Fruit fly (Drosophila melanogaster) whole organism, embryonic: ENCODE measurements around the gene CG7557.
A peak's percentile ranks its signal among the peaks of the same experiment; 100 is the strongest.

Experiments
- Ada2b ChIP-seq: fragments of 200-800 bp; sonication (Bioruptor generic); IDR thresholded peaks from 2 replicates; pipeline ENCODE4 v1.3.6; 2022; ENCODE audit warnings: missing biosample characterization, missing genetic modification characterization
- CG10543 ChIP-seq: fragments of 200-800 bp; sonication (Bioruptor generic); optimal IDR thresholded peaks from 3 replicates; lab custom pipeline; 2017; ENCODE audit warnings: missing biosample characterization, mild to moderate bottlenecking, missing genetic modification characterization, moderate library complexity
- CG11093 ChIP-seq: fragments of 200-800 bp; sonication (Bioruptor generic); IDR thresholded peaks from 3 replicates; pipeline ENCODE4 v1.3.6; 2022; ENCODE audit warnings: missing biosample characterization, missing genetic modification characterization
- CG11560 ChIP-seq: fragments of 200-800 bp; sonication (Bioruptor generic); IDR thresholded peaks from 3 replicates; pipeline ENCODE4 v1.3.6; 2022; ENCODE audit warnings: missing biosample characterization, missing genetic modification characterization
- CG14860 ChIP-seq: fragments of 200-800 bp; sonication (Bioruptor generic); IDR thresholded peaks from 3 replicates; pipeline ENCODE4 v1.3.6; 2022; ENCODE audit warnings: missing biosample characterization, missing genetic modification characterization; ENCODE audit not compliant: partially characterized antibody
- CG17186 ChIP-seq: fragments of 200-800 bp; sonication (Bioruptor generic); optimal IDR thresholded peaks from 3 replicates; lab custom pipeline; 2017; ENCODE audit warnings: missing biosample characterization, missing genetic modification reagents, missing genetic modification characterization
- CG17829 ChIP-seq: fragments of 200-800 bp; optimal IDR thresholded peaks from 2 replicates; lab custom pipeline; 2019; ENCODE audit warnings: missing biosample characterization, mild to moderate bottlenecking, missing genetic modification characterization, moderate library complexity
- CG18262 ChIP-seq: fragments of 200-800 bp; optimal IDR thresholded peaks from 3 replicates; lab custom pipeline; 2019; ENCODE audit warnings: missing biosample characterization, mild to moderate bottlenecking, missing genetic modification characterization, moderate library complexity
- CG2116 ChIP-seq: fragments of 200-800 bp; sonication (Bioruptor generic); optimal IDR thresholded peaks from 3 replicates; lab custom pipeline; 2018; ENCODE audit warnings: missing biosample characterization, mild to moderate bottlenecking, missing genetic modification characterization
- CG2199 ChIP-seq: fragments of 200-800 bp; sonication (Bioruptor generic); IDR thresholded peaks from 3 replicates; pipeline ENCODE4 v1.3.6; 2022; ENCODE audit warnings: missing biosample characterization, missing genetic modification characterization
- CG2678 ChIP-seq: fragments of 200-800 bp; sonication (Bioruptor generic); optimal IDR thresholded peaks from 3 replicates; lab custom pipeline; 2019; ENCODE audit warnings: missing biosample characterization, mild to moderate bottlenecking, missing genetic modification characterization, moderate library complexity
- CG31388 ChIP-seq: fragments of 200-800 bp; sonication (Bioruptor generic); optimal IDR thresholded peaks from 2 replicates; lab custom pipeline; 2016; ENCODE audit warnings: missing biosample characterization, missing genetic modification characterization
- CG34422 ChIP-seq: fragments of 200-800 bp; sonication (Bioruptor generic); IDR thresholded peaks from 3 replicates; pipeline ENCODE4 v1.3.6; 2022; ENCODE audit warnings: missing biosample characterization, missing genetic modification characterization
- CG4282 ChIP-seq: fragments of 200-800 bp; sonication (Bioruptor generic); optimal IDR thresholded peaks from 2 replicates; lab custom pipeline; 2016; ENCODE audit warnings: missing biosample characterization, missing genetic modification characterization
- CG6175 ChIP-seq: fragments of 200-800 bp; sonication (Bioruptor generic); IDR thresholded peaks from 3 replicates; pipeline ENCODE4 v1.3.6; 2022; ENCODE audit warnings: missing biosample characterization, missing genetic modification characterization
- CG7271 ChIP-seq: fragments of 200-800 bp; sonication (Bioruptor generic); optimal IDR thresholded peaks from 2 replicates; lab custom pipeline; 2018; ENCODE audit warnings: missing biosample characterization, mild to moderate bottlenecking, missing genetic modification characterization, moderate library complexity
- CG7556 ChIP-seq: fragments of 200-800 bp; sonication (Bioruptor generic); optimal IDR thresholded peaks from 2 replicates; lab custom pipeline; 2017; ENCODE audit warnings: missing biosample characterization, mild to moderate bottlenecking, missing genetic modification characterization
- CG8359 ChIP-seq: fragments of 200-800 bp; sonication (Bioruptor generic); optimal IDR thresholded peaks from 2 replicates; lab custom pipeline; 2017; ENCODE audit warnings: missing biosample characterization, mild to moderate bottlenecking, missing genetic modification characterization, borderline replicate concordance
- CG8388 ChIP-seq: fragments of 200-800 bp; sonication (Bioruptor generic); optimal IDR thresholded peaks from 2 replicates; lab custom pipeline; 2019; ENCODE audit warnings: missing biosample characterization, mild to moderate bottlenecking, missing genetic modification characterization, moderate library complexity
- Camta ChIP-seq: fragments of 200-800 bp; sonication (Bioruptor generic); optimal IDR thresholded peaks from 2 replicates; lab custom pipeline; 2016; ENCODE audit warnings: missing biosample characterization, missing genetic modification characterization
- Dp ChIP-seq: fragments of 200-800 bp; sonication (Bioruptor generic); optimal IDR thresholded peaks from 2 replicates; lab custom pipeline; 2018; ENCODE audit warnings: missing biosample characterization, mild to moderate bottlenecking, missing genetic modification characterization, moderate library complexity
- E2f1 ChIP-seq: fragments of 200-800 bp; sonication (Bioruptor generic); IDR thresholded peaks from 2 replicates; pipeline ENCODE4 v1.3.6; 2022; ENCODE audit warnings: missing biosample characterization, missing genetic modification characterization
- Fer3 ChIP-seq: fragments of 200-800 bp; sonication (Bioruptor generic); optimal IDR thresholded peaks from 2 replicates; lab custom pipeline; 2018; ENCODE audit warnings: missing biosample characterization, mild to moderate bottlenecking, missing genetic modification characterization, moderate library complexity
- Hr78 ChIP-seq, 2 experiments: fragments of 200-800 bp in 1 of 2; fragments of >200 bp in 1 of 2; sonication (Bioruptor generic) in 1 of 2; optimal IDR thresholded peaks; 2 replicates each; lab custom pipeline; 2017 to 2019; ENCODE audit warnings: missing biosample characterization in 2 of 2, missing genetic modification characterization in 2 of 2, mild to moderate bottlenecking in 1 of 2, moderate library complexity in 1 of 2
- Lhr ChIP-seq: fragments of 200-800 bp; sonication (Bioruptor generic); optimal IDR thresholded peaks from 3 replicates; lab custom pipeline; 2017; ENCODE audit warnings: mild to moderate bottlenecking, missing biosample characterization, missing genetic modification reagents, missing genetic modification characterization
- Meics ChIP-seq: fragments of 200-800 bp; sonication (Bioruptor generic); optimal IDR thresholded peaks from 2 replicates; lab custom pipeline; 2017; ENCODE audit warnings: missing biosample characterization, mild to moderate bottlenecking, missing genetic modification characterization
- NFAT ChIP-seq: fragments of 200-800 bp; sonication (Bioruptor generic); IDR thresholded peaks from 2 replicates; pipeline ENCODE4 v1.3.6; 2022; ENCODE audit warnings: missing biosample characterization, missing genetic modification characterization
- Neu2 ChIP-seq: fragments of 200-800 bp; sonication (Bioruptor generic); optimal IDR thresholded peaks from 3 replicates; lab custom pipeline; 2016; ENCODE audit warnings: missing biosample characterization, missing genetic modification characterization, borderline replicate concordance
- Rx ChIP-seq: fragments of 200-800 bp; sonication (Bioruptor generic); IDR thresholded peaks from 2 replicates; pipeline ENCODE4 v1.3.6; 2022; ENCODE audit warnings: missing biosample characterization, missing genetic modification characterization
- Sox102F ChIP-seq: fragments of 200-800 bp; sonication (Bioruptor generic); optimal IDR thresholded peaks from 2 replicates; lab custom pipeline; 2018; ENCODE audit warnings: missing biosample characterization, mild to moderate bottlenecking, missing genetic modification characterization, moderate library complexity
- ab ChIP-seq: fragments of 200-800 bp; sonication (Bioruptor generic); optimal IDR thresholded peaks from 2 replicates; lab custom pipeline; 2016; ENCODE audit warnings: missing biosample characterization, missing genetic modification characterization
- ato ChIP-seq: fragments of 200-800 bp; sonication (Bioruptor generic); IDR thresholded peaks from 2 replicates; pipeline ENCODE4 v1.3.6; 2022; ENCODE audit warnings: missing biosample characterization, missing genetic modification characterization; ENCODE audit not compliant: partially characterized antibody
- az2 ChIP-seq: fragments of 200-800 bp; sonication (Bioruptor generic); optimal IDR thresholded peaks from 3 replicates; lab custom pipeline; 2016; ENCODE audit warnings: missing biosample characterization, missing genetic modification characterization
- btn ChIP-seq: fragments of 200-800 bp; sonication (Bioruptor generic); optimal IDR thresholded peaks from 2 replicates; lab custom pipeline; 2016; ENCODE audit warnings: missing biosample characterization, missing genetic modification characterization
- cad ChIP-seq: fragments of >200 bp; optimal IDR thresholded peaks from 2 replicates; lab custom pipeline; 2017; ENCODE audit warnings: missing biosample characterization, missing genetic modification characterization
- cg ChIP-seq: fragments of 200-800 bp; sonication (Bioruptor generic); optimal IDR thresholded peaks from 3 replicates; lab custom pipeline; 2019; ENCODE audit warnings: missing biosample characterization, mild to moderate bottlenecking, missing genetic modification characterization, moderate library complexity
- dati ChIP-seq: fragments of 200-800 bp; sonication (Bioruptor generic); IDR thresholded peaks from 2 replicates; pipeline ENCODE4 v1.3.6; 2022; ENCODE audit warnings: missing biosample characterization, missing genetic modification characterization
- dysf ChIP-seq: fragments of 200-800 bp; sonication (Bioruptor generic); IDR thresholded peaks from 3 replicates; pipeline ENCODE4 v1.3.6; 2022; ENCODE audit warnings: missing biosample characterization, missing genetic modification characterization
- fd3F ChIP-seq: fragments of 200-800 bp; sonication (Bioruptor generic); optimal IDR thresholded peaks from 2 replicates; lab custom pipeline; 2018; ENCODE audit warnings: missing biosample characterization, mild to moderate bottlenecking, missing genetic modification characterization, moderate library complexity
- gro ChIP-seq: fragments of 200-800 bp; sonication (Bioruptor generic); optimal IDR thresholded peaks from 2 replicates; lab custom pipeline; 2016; ENCODE audit warnings: missing biosample characterization, missing genetic modification characterization
- hb ChIP-seq: fragments of 200-800 bp; sonication (Bioruptor generic); IDR thresholded peaks from 3 replicates; pipeline ENCODE4 v1.3.6; 2022; ENCODE audit warnings: missing biosample characterization, missing genetic modification characterization; ENCODE audit not compliant: partially characterized antibody
- ind ChIP-seq: fragments of 200-800 bp; sonication (Bioruptor generic); optimal IDR thresholded peaks from 3 replicates; lab custom pipeline; 2016; ENCODE audit warnings: missing biosample characterization, missing genetic modification characterization
- kah ChIP-seq: fragments of 200-800 bp; sonication (Bioruptor generic); optimal IDR thresholded peaks from 2 replicates; lab custom pipeline; 2018; ENCODE audit warnings: missing biosample characterization, mild to moderate bottlenecking, missing genetic modification characterization
- lola ChIP-seq, 3 experiments: fragments of >200 bp in 2 of 3; fragments of 200-800 bp in 1 of 3; sonication (Bioruptor generic) in 1 of 3; optimal IDR thresholded peaks; 2 replicates each; lab custom pipeline; 2017 to 2019; ENCODE audit warnings: missing biosample characterization in 3 of 3, missing genetic modification characterization in 3 of 3, mild to moderate bottlenecking in 1 of 3, moderate library complexity in 1 of 3
- pros ChIP-seq: fragments of 200-800 bp; sonication (Bioruptor generic); optimal IDR thresholded peaks from 3 replicates; lab custom pipeline; 2019; ENCODE audit warnings: missing biosample characterization, mild to moderate bottlenecking, missing genetic modification characterization, moderate library complexity
- repo ChIP-seq: fragments of 200-800 bp; sonication (Bioruptor generic); optimal IDR thresholded peaks from 2 replicates; lab custom pipeline; 2016; ENCODE audit warnings: missing biosample characterization, missing genetic modification characterization
- rib ChIP-seq: fragments of 200-800 bp; sonication (Bioruptor generic); IDR thresholded peaks from 2 replicates; pipeline ENCODE4 v1.3.6; 2022; ENCODE audit warnings: missing biosample characterization, missing genetic modification characterization
- tx ChIP-seq: fragments of 200-800 bp; sonication (Bioruptor generic); optimal IDR thresholded peaks from 2 replicates; lab custom pipeline; 2016; ENCODE audit warnings: missing biosample characterization, missing genetic modification characterization

CG7557 gene

DNA sequence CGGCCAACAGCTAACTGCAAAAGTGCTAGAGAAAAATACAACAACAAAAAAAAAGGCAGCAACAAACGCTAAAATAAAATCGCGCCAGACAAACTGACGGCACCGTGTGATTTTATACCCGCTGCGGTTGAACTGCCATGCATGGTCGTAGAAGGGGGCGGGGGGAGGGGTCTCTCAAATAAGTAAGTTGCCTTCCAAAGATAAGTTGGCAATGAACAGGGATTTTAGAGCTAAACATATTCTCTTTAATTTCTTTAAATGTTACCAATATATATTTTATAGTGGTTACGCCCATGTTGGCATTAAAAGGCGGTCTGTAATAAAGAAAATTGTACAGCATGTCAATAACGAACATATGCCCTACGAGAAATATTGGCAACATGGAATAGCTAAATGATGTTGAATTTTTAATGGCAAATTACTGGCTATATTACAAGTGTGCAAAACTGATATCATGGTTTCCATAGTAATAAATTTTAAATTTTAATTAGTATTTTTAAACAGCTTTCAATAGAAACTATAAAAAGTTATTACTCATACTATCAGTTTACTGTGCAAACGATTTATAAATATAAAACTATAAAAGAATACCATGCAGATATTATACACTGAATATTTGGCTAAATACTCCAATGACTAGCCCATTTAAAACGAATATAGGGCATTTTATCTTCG, 13.6 kb upstream of the CG7557 start (continued):
- TF ChIP-seq E2f1, result peak; percentile 72
- peak; percentile 78 for TF ChIP-seq CG2678 (tag; lab: Kevin White, UChicago)
- peak; percentile 77 for TF ChIP-seq fd3F
- no peak for TF ChIP-seq ato (GFP tag; lab: Robert Waterston, UW)
- TF ChIP-seq CG6175 (GFP tag; lab: Robert Waterston, UW), result no peak
- peak; percentile 52 for TF ChIP-seq tx (GFP tag; lab: Kevin White, UChicago)
- no peak for TF ChIP-seq CG8359
- no peak for TF ChIP-seq cad (GFP tag; lab: Kevin White, UChicago)
- no peak for TF ChIP-seq CG4282
- TF ChIP-seq cg (GFP tag; lab: Kevin White, UChicago), result no peak
- TF ChIP-seq dysf, result peak; percentile 83
- no peak for TF ChIP-seq CG17186 (GFP tag; lab: Kevin White, UChicago)
- no peak for TF ChIP-seq kah (GFP tag; lab: Kevin White, UChicago)
- peak; percentile 44 for TF ChIP-seq gro
- peak; percentile 63; the same call in 2 of the 3 replicates for TF ChIP-seq CG34422 (GFP tag; lab: Robert Waterston, UW)
- TF ChIP-seq pros (GFP tag; lab: Kevin White, UChicago), result no peak
- peak; percentile 42; the same call in 1 of the 2 replicates for TF ChIP-seq NFAT
- TF ChIP-seq rib (GFP tag; lab: Robert Waterston, UW), result peak; percentile 68; the same call in 1 of the 2 replicates
- peak; percentile 53; the same call in 2 of the 3 replicates for TF ChIP-seq CG11560
- peak; percentile 12 for TF ChIP-seq Lhr (GFP tag; lab: Kevin White, UChicago)
- peak; percentile 15 for TF ChIP-seq CG7271 (tag; lab: Kevin White, UChicago)
- TF ChIP-seq CG31388 (GFP tag; lab: Kevin White, UChicago), result peak; percentile 4
- TF ChIP-seq CG17829 (tag; lab: Kevin White, UChicago), result peak; percentile 38
- TF ChIP-seq CG14860, result no peak
- TF ChIP-seq CG2116 (GFP tag; lab: Kevin White, UChicago), result peak; percentile 0
- TF ChIP-seq CG18262, result peak; percentile 48
- no peak for TF ChIP-seq hb (GFP tag; lab: Robert Waterston, UW)
- TF ChIP-seq Ada2b (GFP tag; lab: Robert Waterston, UW), result peak; percentile 71
- peak; percentile 54; the same call in 1 of the 2 replicates for TF ChIP-seq Rx (GFP tag; lab: Robert Waterston, UW)
- no peak for TF ChIP-seq repo (GFP tag; lab: Kevin White, UChicago)
- no peak for TF ChIP-seq Dp
- TF ChIP-seq lola (GFP tag; optimal IDR thresholded peaks at IDR 0.05; lab: Kevin White, UChicago), result peak in 1 of 3 experiments; percentile 49
- TF ChIP-seq Sox102F (GFP tag; lab: Kevin White, UChicago), result peak; percentile 90
- peak; percentile 76 for TF ChIP-seq ind
- peak; percentile 66 for TF ChIP-seq Fer3 (tag; lab: Kevin White, UChicago)
- TF ChIP-seq Camta (GFP tag; lab: Kevin White, UChicago), result peak; percentile 49
- TF ChIP-seq Neu2 (GFP tag; lab: Kevin White, UChicago), result no peak
- TF ChIP-seq CG7556, result peak; percentile 52
- peak; percentile 63 for TF ChIP-seq Meics
- no peak for TF ChIP-seq dati (GFP tag; lab: Robert Waterston, UW)
- TF ChIP-seq az2 (GFP tag; lab: Kevin White, UChicago), result peak; percentile 77
- peak; percentile 78; the same call in 1 of the 3 replicates for TF ChIP-seq CG2199 (GFP tag; lab: Robert Waterston, UW)
- peak; percentile 27; the same call in 1 of the 3 replicates for TF ChIP-seq CG11093 (GFP tag; lab: Robert Waterston, UW)
- no peak for TF ChIP-seq Hr78 (GFP tag; optimal IDR thresholded peaks at IDR 0.05; lab: Kevin White, UChicago)
- TF ChIP-seq CG10543 (GFP tag; lab: Kevin White, UChicago), result no peak
- no peak for TF ChIP-seq btn (GFP tag; lab: Kevin White, UChicago)
- TF ChIP-seq CG8388, result peak; percentile 59
- peak; percentile 22 for TF ChIP-seq ab (GFP tag; lab: Kevin White, UChicago)
